Fruit fly (Drosophila melanogaster) whole organism, adult: ENCODE results near the gene rumi.
A peak's percentile ranks its signal among the peaks of the same experiment; 100 is the strongest.

Experiments used
- CG11617 ChIP-seq: fragments of 200-800 bp; sonication (Bioruptor generic); optimal IDR thresholded peaks from 2 replicates; lab custom pipeline; 2017; ENCODE audit warnings: mild to moderate bottlenecking, missing biosample characterization, missing genetic modification reagents, missing genetic modification characterization
- CG12768 ChIP-seq: fragments of 200-800 bp; sonication (Bioruptor generic); optimal IDR thresholded peaks from 2 replicates; lab custom pipeline; 2017; ENCODE audit warnings: missing biosample characterization, missing genetic modification characterization, mild to moderate bottlenecking, moderate library complexity, missing genetic modification reagents
- CG14711 ChIP-seq: fragments of 200-800 bp; sonication (Bioruptor generic); optimal IDR thresholded peaks from 2 replicates; lab custom pipeline; 2018; ENCODE audit warnings: missing biosample characterization, mild to moderate bottlenecking, missing genetic modification characterization, moderate library complexity
- CG1620 ChIP-seq: fragments of 200-800 bp; sonication (Bioruptor generic); optimal IDR thresholded peaks from 2 replicates; lab custom pipeline; 2016; ENCODE audit warnings: missing biosample characterization, missing genetic modification characterization
- CG33017 ChIP-seq: fragments of 200-800 bp; sonication (Bioruptor generic); optimal IDR thresholded peaks from 2 replicates; lab custom pipeline; 2018; ENCODE audit warnings: missing biosample characterization, mild to moderate bottlenecking, missing genetic modification characterization, moderate library complexity
- CG5204 ChIP-seq: fragments of 200-800 bp; sonication (Bioruptor generic); optimal IDR thresholded peaks from 2 replicates; lab custom pipeline; 2016; ENCODE audit warnings: missing biosample characterization, missing genetic modification characterization
- CG7045 ChIP-seq: fragments of 200-800 bp; sonication (Bioruptor generic); optimal IDR thresholded peaks from 2 replicates; lab custom pipeline; 2017; ENCODE audit warnings: missing biosample characterization, mild to moderate bottlenecking, missing genetic modification characterization
- CG7101 ChIP-seq: fragments of 200-800 bp; sonication (Bioruptor generic); optimal IDR thresholded peaks from 2 replicates; lab custom pipeline; 2018; ENCODE audit warnings: missing biosample characterization, mild to moderate bottlenecking, missing genetic modification characterization, moderate library complexity
- Clk ChIP-seq: fragments of 200-800 bp; sonication (Bioruptor generic); optimal IDR thresholded peaks from 2 replicates; lab custom pipeline; 2017; ENCODE audit warnings: missing biosample characterization, missing genetic modification characterization
- Crg-1 ChIP-seq: fragments of 200-800 bp; sonication (Bioruptor generic); optimal IDR thresholded peaks from 2 replicates; lab custom pipeline; 2016; ENCODE audit warnings: missing biosample characterization, missing genetic modification characterization
- Hr96 ChIP-seq: fragments of 200-800 bp; sonication (Bioruptor generic); optimal IDR thresholded peaks from 2 replicates; lab custom pipeline; 2016; ENCODE audit warnings: missing biosample characterization, missing genetic modification characterization
- Mnt ChIP-seq: fragments of 200-800 bp; sonication (Bioruptor generic); optimal IDR thresholded peaks from 2 replicates; lab custom pipeline; 2016; ENCODE audit warnings: missing biosample characterization, mild to moderate bottlenecking, missing genetic modification characterization
- bab1 ChIP-seq: fragments of 200-800 bp; sonication (Bioruptor generic); optimal IDR thresholded peaks from 3 replicates; lab custom pipeline; 2019; ENCODE audit warnings: missing biosample characterization, mild to moderate bottlenecking, missing genetic modification characterization, moderate library complexity
- cic ChIP-seq: fragments of 200-800 bp; sonication (Bioruptor generic); optimal IDR thresholded peaks from 2 replicates; lab custom pipeline; 2017; ENCODE audit warnings: missing biosample characterization, mild to moderate bottlenecking, missing genetic modification characterization, moderate library complexity
- cnc ChIP-seq, 2 experiments: fragments of >200 bp; optimal IDR thresholded peaks; 2 replicates each; lab custom pipeline; 2017
- kay ChIP-seq: fragments of 200-800 bp; sonication (Bioruptor generic); peaks from one replicate; lab custom pipeline; 2016; ENCODE audit warnings: missing biosample characterization, missing genetic modification characterization, borderline replicate concordance
- ovo ChIP-seq: fragments of 200-800 bp; sonication (Bioruptor generic); optimal IDR thresholded peaks from 2 replicates; lab custom pipeline; 2016; ENCODE audit warnings: missing biosample characterization, missing genetic modification characterization
- pad ChIP-seq: fragments of 200-800 bp; sonication (Bioruptor generic); optimal IDR thresholded peaks from 3 replicates; lab custom pipeline; 2017; ENCODE audit warnings: missing biosample characterization, missing genetic modification characterization, mild to moderate bottlenecking, moderate library complexity, missing genetic modification reagents
- tj ChIP-seq: fragments of 200-800 bp; sonication (Bioruptor generic); optimal IDR thresholded peaks from 3 replicates; lab custom pipeline; 2017; ENCODE audit warnings: missing biosample characterization, mild to moderate bottlenecking, missing genetic modification characterization, moderate library complexity
- toe ChIP-seq: fragments of 200-800 bp; sonication (Bioruptor generic); optimal IDR thresholded peaks from 2 replicates; lab custom pipeline; 2016; ENCODE audit warnings: missing biosample characterization, missing genetic modification characterization

rumi gene

dm6 chr3R:22768633-22769032 lies 18.2 kb upstream of the rumi start, which contains the start of gene CG43091:
Gene CG43091, minus strand, starts transcription at chr3R:22768733.
- TF ChIP-seq Hr96 (GFP tag; lab: Kevin White, UChicago): no peak
- TF ChIP-seq CG1620 (GFP tag; lab: Kevin White, UChicago): no peak
- peak; percentile 83 for TF ChIP-seq kay (GFP tag; lab: Kevin White, UChicago)

- TF ChIP-seq kay (GFP tag; lab: Kevin White, UChicago): peak; percentile 7
- no peak for TF ChIP-seq pad (GFP tag; lab: Kevin White, UChicago)
Measured at dm6 chr3R:22767599-22767998, 17.2 kb upstream of the rumi start, which contains the start of gene CG13841. Gene CG13841, minus strand, starts transcription at chr3R:22767699.

- TF ChIP-seq cic (GFP tag; lab: Kevin White, UChicago) (no peak), ovo (GFP tag; lab: Kevin White, UChicago) (no peak), CG12768 (no peak), CG1620 (GFP tag; lab: Kevin White, UChicago) (no peak), CG11617 (GFP tag; lab: Kevin White, UChicago) (no peak), CG5204 (no peak), Crg-1 (GFP tag; lab: Kevin White, UChicago) (no peak), Mnt (GFP tag; lab: Kevin White, UChicago) (no peak), CG33017 (tag; lab: Kevin White, UChicago) (no peak), cnc (optimal IDR thresholded peaks at IDR 0.05; lab: Kevin White, UChicago) (no peak), tj (GFP tag; lab: Kevin White, UChicago) (no peak)
Measured at dm6 chr3R:22766072-22766471, 15.7 kb upstream of the rumi start, which contains the start of gene Nepl15. Gene Nepl15, minus strand, starts transcription at chr3R:22766172.

- no peak for TF ChIP-seq pad (GFP tag; lab: Kevin White, UChicago)
- no peak for TF ChIP-seq kay (GFP tag; lab: Kevin White, UChicago)
- TF ChIP-seq bab1 (GFP tag; lab: Kevin White, UChicago): no peak
- no peak for TF ChIP-seq CG5204
- TF ChIP-seq CG12768: no peak
- TF ChIP-seq CG7101: no peak
- TF ChIP-seq Crg-1 (GFP tag; lab: Kevin White, UChicago): no peak
- no peak for TF ChIP-seq Hr96 (GFP tag; lab: Kevin White, UChicago)
- TF ChIP-seq cnc (optimal IDR thresholded peaks at IDR 0.05; lab: Kevin White, UChicago): no peak
- TF ChIP-seq tj (GFP tag; lab: Kevin White, UChicago): no peak
- no peak for TF ChIP-seq CG14711
- TF ChIP-seq CG1620 (GFP tag; lab: Kevin White, UChicago): no peak
- TF ChIP-seq toe (GFP tag; lab: Kevin White, UChicago): no peak
- TF ChIP-seq CG11617 (GFP tag; lab: Kevin White, UChicago): no peak
- no peak for TF ChIP-seq Clk (GFP tag; lab: Kevin White, UChicago)
- TF ChIP-seq ovo (GFP tag; lab: Kevin White, UChicago): no peak
- no peak for TF ChIP-seq CG7045
- no peak for TF ChIP-seq Mnt (GFP tag; lab: Kevin White, UChicago)
- TF ChIP-seq CG33017 (tag; lab: Kevin White, UChicago): no peak
Measured at dm6 chr3R:22763587-22763986, 13.2 kb upstream of the rumi start, which contains the start of gene Nepl14. Gene Nepl14, minus strand, starts transcription at chr3R:22763711.

- no peak for TF ChIP-seq tj (GFP tag; lab: Kevin White, UChicago)
- peak; percentile 46 for TF ChIP-seq cic (GFP tag; lab: Kevin White, UChicago)
Measured at dm6 chr3R:22760988-22761387, 10.6 kb upstream of the rumi start, which contains the start of gene Nepl13. Gene Nepl13, minus strand, starts transcription at chr3R:22761076.

- TF ChIP-seq CG11617 (GFP tag; lab: Kevin White, UChicago) (no peak), CG33017 (tag; lab: Kevin White, UChicago) (no peak), toe (GFP tag; lab: Kevin White, UChicago) (no peak), CG5204 (no peak), kay (GFP tag; lab: Kevin White, UChicago) (no peak), Crg-1 (GFP tag; lab: Kevin White, UChicago) (no peak), Mnt (GFP tag; lab: Kevin White, UChicago) (no peak), CG7101 (no peak), CG12768 (no peak), cic (GFP tag; lab: Kevin White, UChicago) (no peak), CG7045 (no peak), bab1 (GFP tag; lab: Kevin White, UChicago) (no peak), Hr96 (GFP tag; lab: Kevin White, UChicago) (no peak), Clk (GFP tag; lab: Kevin White, UChicago) (no peak), CG14711 (no peak)
Measured at dm6 chr3R:22757117-22757516, 6.7 kb upstream of the rumi start.

dm6 chr3R:22756289-22756688 lies 5.9 kb upstream of the rumi start:
- no peak for TF ChIP-seq kay (GFP tag; lab: Kevin White, UChicago)
- TF ChIP-seq Clk (GFP tag; lab: Kevin White, UChicago): no peak
- TF ChIP-seq CG11617 (GFP tag; lab: Kevin White, UChicago): no peak
